Fruit fly (Drosophila melanogaster) whole organism, pupa: ENCODE data around the gene kay.

Experiments
- CG10348 ChIP-seq: fragments of 200-800 bp; sonication (Bioruptor generic); IDR thresholded peaks from 2 replicates; pipeline ENCODE4 v1.3.6; 2022; ENCODE audit warnings: missing biosample characterization, missing genetic modification characterization
- CG17806 ChIP-seq: fragments of 200-800 bp; sonication (Bioruptor generic); optimal IDR thresholded peaks from 2 replicates; lab custom pipeline; 2018; ENCODE audit warnings: missing biosample characterization, mild to moderate bottlenecking, missing genetic modification characterization, moderate library complexity
- CG32121 ChIP-seq: fragments of 200-800 bp; sonication (Bioruptor generic); IDR thresholded peaks from 2 replicates; pipeline ENCODE4 v1.3.6; 2022; ENCODE audit warnings: missing biosample characterization, missing genetic modification characterization
- CG4496 ChIP-seq: fragments of 200-800 bp; sonication (Bioruptor generic); IDR thresholded peaks from 3 replicates; pipeline ENCODE4 v1.3.6; 2022; ENCODE audit warnings: missing biosample characterization, missing genetic modification characterization
- CG8159 ChIP-seq: fragments of 200-800 bp; sonication (Bioruptor generic); optimal IDR thresholded peaks from 3 replicates; lab custom pipeline; 2018; ENCODE audit warnings: missing biosample characterization, mild to moderate bottlenecking, missing genetic modification characterization, moderate library complexity
- CG9948 ChIP-seq: fragments of 200-800 bp; sonication (Bioruptor generic); optimal IDR thresholded peaks from 2 replicates; lab custom pipeline; 2018; ENCODE audit warnings: missing biosample characterization, mild to moderate bottlenecking, missing genetic modification characterization, moderate library complexity
- Ets98B ChIP-seq: fragments of 200-800 bp; sonication (Bioruptor generic); IDR thresholded peaks from 2 replicates; pipeline ENCODE4 v1.3.6; 2022; ENCODE audit warnings: missing biosample characterization, missing genetic modification characterization
- Pif1B ChIP-seq: fragments of 200-800 bp; sonication (Bioruptor generic); optimal IDR thresholded peaks from 3 replicates; lab custom pipeline; 2016; ENCODE audit warnings: missing biosample characterization, missing genetic modification characterization
- Snoo ChIP-seq: fragments of 200-800 bp; sonication (Bioruptor generic); optimal IDR thresholded peaks from 3 replicates; lab custom pipeline; 2017; ENCODE audit warnings: missing biosample characterization, mild to moderate bottlenecking, missing genetic modification characterization, inconsistent platforms
- fd96Ca ChIP-seq: fragments of 200-800 bp; sonication (Bioruptor generic); IDR thresholded peaks from 3 replicates; pipeline ENCODE4 v1.3.6; 2022; ENCODE audit warnings: missing biosample characterization, missing genetic modification characterization

dm6 chr3R:29716782-29717317, 48.9 kb upstream of the kay start, which contains the start of gene Obp99b:
- TF ChIP-seq CG17806 (peak; percentile 42), CG9948 (peak; percentile 29), Pif1B (peak; percentile 24), CG10348 (GFP tag; lab: Robert Waterston, UW) (no peak), fd96Ca (GFP tag; lab: Robert Waterston, UW) (peak; percentile 75; the same call in 2 of the 3 replicates), Snoo (tag; lab: Kevin White, UChicago) (peak; percentile 63), CG4496 (GFP tag; lab: Robert Waterston, UW) (peak; percentile 84), Ets98B (GFP tag; lab: Robert Waterston, UW) (peak; percentile 69; the same call in 1 of the 2 replicates), CG32121 (GFP tag; lab: Robert Waterston, UW) (peak; percentile 63; the same call in 1 of the 2 replicates), CG8159 (tag; lab: Kevin White, UChicago) (peak; percentile 48)
